Fruit fly (Drosophila melanogaster) whole organism, wandering third instar larva: ENCODE measurements around the gene UQCR-Q.

Experiments
- Abd-B ChIP-seq: fragments of >200 bp; optimal IDR thresholded peaks from 2 replicates; lab custom pipeline; 2017; ENCODE audit warnings: missing biosample characterization, missing genetic modification characterization
- CG32264 ChIP-seq: fragments of 200-800 bp; sonication (Bioruptor generic); optimal IDR thresholded peaks from 2 replicates; lab custom pipeline; 2016; ENCODE audit warnings: missing biosample characterization, missing genetic modification characterization
- CG9705 ChIP-seq: fragments of 200-800 bp; sonication (Bioruptor generic); optimal IDR thresholded peaks from 2 replicates; lab custom pipeline; 2018; ENCODE audit warnings: missing biosample characterization, mild to moderate bottlenecking, missing genetic modification characterization
- CrebA ChIP-seq: fragments of 200-800 bp; sonication (Bioruptor generic); optimal IDR thresholded peaks from 2 replicates; lab custom pipeline; 2016; ENCODE audit warnings: missing biosample characterization, mild to moderate bottlenecking, missing genetic modification characterization, borderline replicate concordance
- Dfd ChIP-seq: fragments of >200 bp; optimal IDR thresholded peaks from 2 replicates; lab custom pipeline; 2017; ENCODE audit warnings: missing biosample characterization, missing genetic modification characterization
- Dif ChIP-seq: fragments of 200-275, 200-300 bp; sonication (Bioruptor generic); optimal IDR thresholded peaks from 2 replicates; lab custom pipeline; 2018; ENCODE audit warnings: missing biosample characterization, missing genetic modification characterization; ENCODE audit not compliant: partially characterized antibody
- GATAd ChIP-seq: sonication (Bioruptor generic); optimal IDR thresholded peaks from 2 replicates; lab custom pipeline; 2016; ENCODE audit warnings: missing biosample characterization, missing genetic modification characterization
- HLH106 ChIP-seq: fragments of 200-800 bp; optimal IDR thresholded peaks from 3 replicates; lab custom pipeline; 2019; ENCODE audit warnings: missing biosample characterization, mild to moderate bottlenecking, missing genetic modification characterization, moderate library complexity
- Hnf4 ChIP-seq: fragments of 200-800 bp; sonication (Bioruptor generic); optimal IDR thresholded peaks from 2 replicates; lab custom pipeline; 2016; ENCODE audit warnings: missing biosample characterization, mild to moderate bottlenecking, missing genetic modification characterization
- Hr78 ChIP-seq: fragments of >200 bp; optimal IDR thresholded peaks from 2 replicates; lab custom pipeline; 2017; ENCODE audit warnings: missing biosample characterization, missing genetic modification characterization
- Hr83 ChIP-seq: fragments of 200-300 bp; sonication (Bioruptor generic); optimal IDR thresholded peaks from 2 replicates; lab custom pipeline; 2016; ENCODE audit warnings: missing biosample characterization, mild to moderate bottlenecking, missing genetic modification characterization, moderate library complexity; ENCODE audit not compliant: poor library complexity, severe bottlenecking
- Jra ChIP-seq: sonication (Bioruptor generic); optimal IDR thresholded peaks from 2 replicates; lab custom pipeline; 2016; ENCODE audit warnings: missing biosample characterization, missing genetic modification characterization
- Mio ChIP-seq: sonication (Bioruptor generic); optimal IDR thresholded peaks from 2 replicates; lab custom pipeline; 2016; ENCODE audit warnings: missing biosample characterization, missing genetic modification characterization
- Myc ChIP-seq: fragments of >200 bp; optimal IDR thresholded peaks from 2 replicates; lab custom pipeline; 2017
- N ChIP-seq: fragments of >200 bp; optimal IDR thresholded peaks from 2 replicates; lab custom pipeline; 2018; ENCODE audit warnings: missing biosample characterization, missing external identifiers, missing genetic modification characterization
- OdsH ChIP-seq: fragments of 200-800 bp; sonication (Bioruptor generic); optimal IDR thresholded peaks from 2 replicates; lab custom pipeline; 2016; ENCODE audit warnings: missing biosample characterization, mild to moderate bottlenecking, missing genetic modification characterization
- Rel ChIP-seq, 2 experiments: fragments of 200-800 bp; sonication (Bioruptor generic) in 1 of 2; optimal IDR thresholded peaks; 2 replicates in 1 of 2; 3 replicates in 1 of 2; lab custom pipeline; 2016 to 2019; ENCODE audit warnings: mild to moderate bottlenecking in 2 of 2, missing biosample characterization in 2 of 2, missing genetic modification characterization in 2 of 2, moderate library complexity in 1 of 2
- Sp1 ChIP-seq: fragments of 200-800 bp; sonication (Bioruptor generic); optimal IDR thresholded peaks from 3 replicates; lab custom pipeline; 2019; ENCODE audit warnings: missing biosample characterization, mild to moderate bottlenecking, missing genetic modification characterization, moderate library complexity
- Vsx2 ChIP-seq: fragments of 200-300, 225-300 bp; sonication (Bioruptor generic); optimal IDR thresholded peaks from 2 replicates; lab custom pipeline; 2018; ENCODE audit warnings: missing biosample characterization, missing genetic modification characterization; ENCODE audit not compliant: partially characterized antibody
- br ChIP-seq: fragments of 200-800 bp; sonication (Bioruptor generic); optimal IDR thresholded peaks from 2 replicates; lab custom pipeline; 2016; ENCODE audit warnings: missing biosample characterization, missing genetic modification characterization
- brk ChIP-seq: fragments of 200-800 bp; sonication (Bioruptor generic); optimal IDR thresholded peaks from 2 replicates; lab custom pipeline; 2016; ENCODE audit warnings: missing biosample characterization, mild to moderate bottlenecking, missing genetic modification characterization
- dl ChIP-seq, 2 experiments: fragments of 175-275, 200-275 bp in 1 of 2; fragments of 200-275 bp in 1 of 2; sonication (Bioruptor generic); optimal IDR thresholded peaks; lab custom pipeline; 2018; ENCODE audit warnings: mild to moderate bottlenecking in 2 of 2, missing biosample characterization in 2 of 2, missing genetic modification characterization in 2 of 2, moderate library complexity in 2 of 2; ENCODE audit not compliant: partially characterized antibody in 2 of 2, insufficient read depth in 1 of 2
- dmrt93B ChIP-seq: fragments of 200-800 bp; sonication (Bioruptor generic); optimal IDR thresholded peaks from 2 replicates; lab custom pipeline; 2018; ENCODE audit warnings: missing biosample characterization, mild to moderate bottlenecking, missing genetic modification characterization
- dsf ChIP-seq: sonication (Bioruptor generic); optimal IDR thresholded peaks from 2 replicates; lab custom pipeline; 2016; ENCODE audit warnings: missing biosample characterization, missing genetic modification characterization, borderline replicate concordance
- ey ChIP-seq: fragments of 200-800 bp; sonication (Bioruptor generic); optimal IDR thresholded peaks from 2 replicates; lab custom pipeline; 2016; ENCODE audit warnings: missing biosample characterization, missing genetic modification characterization
- foxo ChIP-seq, 2 experiments: fragments of 200-800 bp; sonication (Bioruptor generic); optimal IDR thresholded peaks; 2 replicates in 1 of 2; 3 replicates in 1 of 2; lab custom pipeline; 2016 to 2017; ENCODE audit warnings: missing biosample characterization in 2 of 2, missing genetic modification characterization in 2 of 2
- fru ChIP-seq: fragments of 200-800 bp; sonication (Bioruptor generic); optimal IDR thresholded peaks from 3 replicates; lab custom pipeline; 2016; ENCODE audit warnings: missing biosample characterization, mild to moderate bottlenecking, missing genetic modification characterization
- h ChIP-seq: fragments of 200-800 bp; sonication (Bioruptor generic); optimal IDR thresholded peaks from 3 replicates; lab custom pipeline; 2016; ENCODE audit warnings: missing biosample characterization, mild to moderate bottlenecking, missing genetic modification characterization
- jim ChIP-seq: fragments of 175-275, 200-325 bp; sonication (Bioruptor generic); optimal IDR thresholded peaks from 2 replicates; lab custom pipeline; 2016; ENCODE audit warnings: missing biosample characterization, mild to moderate bottlenecking, missing genetic modification characterization
- lola ChIP-seq: fragments of >200 bp; optimal IDR thresholded peaks from 2 replicates; lab custom pipeline; 2017; ENCODE audit warnings: missing biosample characterization, missing genetic modification characterization
- pan ChIP-seq: fragments of >200 bp; optimal IDR thresholded peaks from 2 replicates; lab custom pipeline; 2017
- psq ChIP-seq: fragments of 200-800 bp; sonication (Bioruptor generic); optimal IDR thresholded peaks from 3 replicates; lab custom pipeline; 2017; ENCODE audit warnings: missing biosample characterization, mild to moderate bottlenecking, missing genetic modification characterization, moderate library complexity
- rgr ChIP-seq: fragments of 200-800 bp; sonication (Bioruptor generic); optimal IDR thresholded peaks from 3 replicates; lab custom pipeline; 2016; ENCODE audit warnings: missing biosample characterization, mild to moderate bottlenecking, missing genetic modification characterization
- sage ChIP-seq: fragments of 200-800 bp; sonication (Bioruptor generic); optimal IDR thresholded peaks from 2 replicates; lab custom pipeline; 2016; ENCODE audit warnings: missing biosample characterization, mild to moderate bottlenecking, missing genetic modification characterization
- sv ChIP-seq: fragments of 200-800 bp; sonication (Bioruptor generic); optimal IDR thresholded peaks from 3 replicates; lab custom pipeline; 2016; ENCODE audit warnings: missing biosample characterization, missing genetic modification characterization
- tai ChIP-seq: sonication (Bioruptor generic); optimal IDR thresholded peaks from 2 replicates; lab custom pipeline; 2016; ENCODE audit warnings: missing biosample characterization, missing genetic modification characterization
- usp ChIP-seq: fragments of >200 bp; optimal IDR thresholded peaks from 2 replicates; lab custom pipeline; 2017; ENCODE audit warnings: missing biosample characterization, missing genetic modification characterization
- woc ChIP-seq: sonication (Bioruptor generic); optimal IDR thresholded peaks from 2 replicates; lab custom pipeline; 2016; ENCODE audit warnings: missing biosample characterization, mild to moderate bottlenecking, missing genetic modification characterization

The UQCR-Q gene

dm6 chr3L:17500315-17500985 is 25.9 kb downstream of the UQCR-Q start:
- TF ChIP-seq Hr83 (GFP tag; lab: Kevin White, UChicago) (no peak), Rel (GFP tag; optimal IDR thresholded peaks at IDR 0.05; lab: Kevin White, UChicago) (no peak), Rel (tag; optimal IDR thresholded peaks at IDR 0.05; lab: Kevin White, UChicago) (no peak), Dif (GFP tag; lab: Kevin White, UChicago) (peak; percentile 58), dsf (GFP tag; lab: Kevin White, UChicago) (no peak)
- TF ChIP-seq, all 38 proteins: peak for 1

- TF ChIP-seq Sp1 (GFP tag; lab: Kevin White, UChicago) (peak; percentile 74), woc (GFP tag; lab: Kevin White, UChicago) (peak; percentile 81), CG32264 (GFP tag; lab: Kevin White, UChicago) (peak; percentile 65), sv (GFP tag; lab: Kevin White, UChicago) (no peak), OdsH (GFP tag; lab: Kevin White, UChicago) (peak; percentile 78), tai (GFP tag; lab: Kevin White, UChicago) (peak; percentile 51), Jra (GFP tag; lab: Kevin White, UChicago) (peak; percentile 43), Vsx2 (GFP tag; lab: Kevin White, UChicago) (no peak), Hr78 (GFP tag; lab: Kevin White, UChicago) (no peak), h (peak; percentile 85), usp (no peak), Myc (lab: Kevin White, UChicago) (no peak), Dfd (no peak), Mio (GFP tag; lab: Kevin White, UChicago) (no peak), pan (lab: Kevin White, UChicago) (no peak), dl (GFP tag; optimal IDR thresholded peaks at IDR 0.05; lab: Kevin White, UChicago; ENCODE audit: insufficient read depth in 1 of 2, partially characterized antibody in 2 of 2) (no peak), Hr83 (GFP tag; lab: Kevin White, UChicago) (peak; percentile 33), br (GFP tag; lab: Kevin White, UChicago) (peak; percentile 82), Dif (GFP tag; lab: Kevin White, UChicago) (no peak), sage (GFP tag; lab: Kevin White, UChicago) (peak; percentile 49), foxo (GFP tag; optimal IDR thresholded peaks at IDR 0.05; lab: Kevin White, UChicago) (peak; percentile 20 to 82), Hnf4 (peak; percentile 62), brk (GFP tag; lab: Kevin White, UChicago) (no peak), CG9705 (no peak), Abd-B (GFP tag; lab: Kevin White, UChicago) (no peak), rgr (GFP tag; lab: Kevin White, UChicago) (peak; percentile 81), N (GFP tag; lab: Kevin White, UChicago) (no peak), HLH106 (tag; lab: Kevin White, UChicago) (peak; percentile 78), CrebA (no peak), Rel (GFP tag; optimal IDR thresholded peaks at IDR 0.05; lab: Kevin White, UChicago) (peak; percentile 62), Rel (tag; optimal IDR thresholded peaks at IDR 0.05; lab: Kevin White, UChicago) (no peak), jim (GFP tag; lab: Kevin White, UChicago) (no peak), lola (GFP tag; lab: Kevin White, UChicago) (no peak), GATAd (GFP tag; lab: Kevin White, UChicago) (no peak), dsf (GFP tag; lab: Kevin White, UChicago) (no peak), dmrt93B (GFP tag; lab: Kevin White, UChicago) (peak; percentile 26), ey (GFP tag; lab: Kevin White, UChicago) (peak; percentile 79), psq (GFP tag; lab: Kevin White, UChicago) (peak; percentile 70), fru (peak; percentile 85)
These were observed 27.7 kb downstream of the UQCR-Q start for dm6 chr3L:17502235-17502634.
